Worm (Caenorhabditis elegans) whole organism, midembryonic: ENCODE data around the gene lec-4.

Source experiments
- flt-1 ChIP-seq: fragments of 200-800 bp; sonication (Bioruptor generic); IDR thresholded peaks from 2 replicates; pipeline ENCODE4 v1.3.6; 2022; ENCODE audit warnings: missing genetic modification characterization, missing compliant biosample characterization
- tab-1 ChIP-seq: fragments of 200-800 bp; sonication (Bioruptor generic); IDR thresholded peaks from 2 replicates; pipeline ENCODE4 v1.3.6; 2022; ENCODE audit warnings: missing genetic modification characterization, missing compliant biosample characterization
- ztf-29 ChIP-seq: fragments of 200-800 bp; sonication (Bioruptor generic); IDR thresholded peaks from 2 replicates; pipeline ENCODE4 v1.3.6; 2022; ENCODE audit warnings: missing genetic modification reagents, missing genetic modification characterization, missing compliant biosample characterization

DNA sequence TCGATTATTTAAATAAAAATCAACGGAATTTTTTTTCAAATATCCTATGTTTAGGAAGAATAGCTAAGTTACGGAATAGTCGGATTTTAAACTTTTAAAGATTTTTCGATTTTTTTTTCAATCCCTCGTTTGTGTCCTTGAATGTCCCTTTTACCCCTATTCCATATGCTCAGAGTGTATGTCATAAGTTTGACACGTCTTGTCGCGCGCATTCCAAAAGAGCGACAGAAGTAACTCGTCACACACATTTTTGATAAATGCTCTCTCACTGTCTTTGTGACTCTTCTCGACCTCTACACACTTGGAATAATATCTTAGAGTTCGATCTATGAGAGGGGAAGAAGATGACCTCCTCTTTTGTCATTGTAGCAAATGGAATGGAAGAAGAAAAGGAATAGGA is 10.8 kb upstream of the lec-4 start:
- TF ChIP-seq tab-1 (GFP tag; lab: Robert Waterston, UW) (no peak), ztf-29 (GFP tag; lab: Robert Waterston, UW) (no peak), flt-1 (GFP tag; lab: Robert Waterston, UW) (no peak)
